Worm (Caenorhabditis elegans): ENCODE results near the gene F52G3.8.

Gene F52G3.8

DNA sequence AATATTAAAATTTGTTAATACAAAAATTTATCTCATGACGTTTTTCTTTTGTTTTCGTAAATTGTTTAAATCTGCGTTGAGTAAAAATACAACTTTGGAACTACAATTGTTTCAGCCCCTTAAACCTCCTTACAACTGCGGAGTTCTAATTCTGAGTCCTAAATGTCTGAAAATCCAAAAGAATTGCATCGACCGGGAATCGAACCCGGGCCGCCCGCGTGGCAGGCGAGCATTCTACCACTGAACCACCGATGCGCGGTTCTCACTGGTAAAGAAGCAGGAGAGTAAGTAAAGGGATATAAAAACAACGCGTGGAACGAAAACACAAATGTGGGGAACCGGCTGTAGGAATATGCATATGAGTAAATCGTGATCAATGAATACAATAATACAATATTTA lies 24.7 kb downstream of the F52G3.8 start:
- TF ChIP-seq flh-1 (GFP tag; optimal IDR thresholded peaks at IDR 0.05): peak; percentile 48
- TF ChIP-seq nhr-2 (tag; optimal IDR thresholded peaks at IDR 0.05): no peak
- TF ChIP-seq ham-2 (GFP tag; optimal IDR thresholded peaks at IDR 0.05): peak; percentile 56
- TF ChIP-seq unc-62 (GFP tag; optimal IDR thresholded peaks at IDR 0.05): peak; percentile 21
- no peak for TF ChIP-seq elt-3 (tag; optimal IDR thresholded peaks at IDR 0.05)
- no peak for TF ChIP-seq nhr-237 (tag; optimal IDR thresholded peaks at IDR 0.05)
- TF ChIP-seq lsy-2 (tag; optimal IDR thresholded peaks at IDR 0.05): no peak
- TF ChIP-seq snpc-4 (tag; optimal IDR thresholded peaks at IDR 0.05): no peak
- TF ChIP-seq unc-120 (tag; optimal IDR thresholded peaks at IDR 0.05; ENCODE audit: poor library complexity, severe bottlenecking): peak; percentile 52
- TF ChIP-seq ztf-11 (tag; optimal IDR thresholded peaks at IDR 0.05): peak; percentile 6
- TF ChIP-seq sem-2 (GFP tag; optimal IDR thresholded peaks at IDR 0.05): peak; percentile 83
- no peak for TF ChIP-seq nhr-28 (tag; optimal IDR thresholded peaks at IDR 0.05)
- TF ChIP-seq blmp-1 (tag; optimal IDR thresholded peaks at IDR 0.05): no peak
- TF ChIP-seq pha-4 (tag; optimal IDR thresholded peaks at IDR 0.05): no peak
- no peak for TF ChIP-seq mab-5 (tag; optimal IDR thresholded peaks at IDR 0.05)
- TF ChIP-seq cnd-1 (tag; optimal IDR thresholded peaks at IDR 0.05): peak; percentile 92
- TF ChIP-seq zip-8 (tag; optimal IDR thresholded peaks at IDR 0.05): no peak
- no peak for TF ChIP-seq elt-1 (tag; optimal IDR thresholded peaks at IDR 0.05; ENCODE audit: borderline replicate concordance, insufficient read depth)
- peak; percentile 58 for TF ChIP-seq tbx-8 (GFP tag; optimal IDR thresholded peaks at IDR 0.05)
- TF ChIP-seq bed-3 (GFP tag; optimal IDR thresholded peaks at IDR 0.05): peak; percentile 53
- TF ChIP-seq lin-13 (tag; optimal IDR thresholded peaks at IDR 0.05): peak; percentile 34
- TF ChIP-seq ceh-83 (GFP tag; optimal IDR thresholded peaks at IDR 0.05): peak; percentile 93
- no peak for TF ChIP-seq nhr-12 (tag; optimal IDR thresholded peaks at IDR 0.05)
- TF ChIP-seq ceh-43 (GFP tag; optimal IDR thresholded peaks at IDR 0.05): peak; percentile 75
- peak; percentile 89 for TF ChIP-seq sptf-1 (tag; optimal IDR thresholded peaks at IDR 0.05)
- TF ChIP-seq mep-1 (tag; optimal IDR thresholded peaks at IDR 0.05): no peak
- no peak for TF ChIP-seq hlh-1 (tag; optimal IDR thresholded peaks at IDR 0.05)
- peak; percentile 86 for TF ChIP-seq drap-1 (GFP tag; optimal IDR thresholded peaks at IDR 0.05)
- TF ChIP-seq lin-32 (GFP tag; optimal IDR thresholded peaks at IDR 0.05): peak; percentile 42
- TF ChIP-seq ces-1 (GFP tag; optimal IDR thresholded peaks at IDR 0.05): no peak
- peak; percentile 87 for TF ChIP-seq M03D4.4 (tag; optimal IDR thresholded peaks at IDR 0.05)
- TF ChIP-seq mls-2 (tag; optimal IDR thresholded peaks at IDR 0.05): peak; percentile 89
- no peak for TF ChIP-seq nhr-76 (tag; optimal IDR thresholded peaks at IDR 0.05)
- no peak for TF ChIP-seq ceh-39 (tag; optimal IDR thresholded peaks at IDR 0.05)
- TF ChIP-seq unc-39 (tag; optimal IDR thresholded peaks at IDR 0.05): no peak

DNA sequence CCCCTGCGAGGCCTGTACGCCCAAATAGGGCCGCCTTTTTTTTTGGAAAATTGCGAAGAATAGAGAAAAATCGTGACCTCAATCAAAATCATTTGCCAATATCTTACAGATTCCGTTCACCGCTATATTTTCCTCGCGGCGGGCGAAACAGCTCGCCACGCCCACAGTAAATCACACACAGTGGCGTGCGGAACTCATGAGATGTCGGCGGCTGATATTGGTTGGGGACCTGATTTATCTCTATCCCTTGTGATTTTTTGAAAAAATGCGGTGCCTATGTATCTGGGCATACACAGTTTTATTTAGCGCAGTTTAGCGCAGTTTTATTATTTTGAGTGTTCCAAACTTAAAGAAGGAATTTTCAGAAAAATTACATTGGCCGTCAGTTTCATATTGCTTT lies 27.4 kb downstream of the F52G3.8 start:
- no peak for TF ChIP-seq cnd-1 (tag; optimal IDR thresholded peaks at IDR 0.05)
- TF ChIP-seq tbx-8 (GFP tag; optimal IDR thresholded peaks at IDR 0.05): no peak
- TF ChIP-seq blmp-1 (tag; optimal IDR thresholded peaks at IDR 0.05): no peak
- no peak for TF ChIP-seq unc-39 (tag; optimal IDR thresholded peaks at IDR 0.05)

DNA sequence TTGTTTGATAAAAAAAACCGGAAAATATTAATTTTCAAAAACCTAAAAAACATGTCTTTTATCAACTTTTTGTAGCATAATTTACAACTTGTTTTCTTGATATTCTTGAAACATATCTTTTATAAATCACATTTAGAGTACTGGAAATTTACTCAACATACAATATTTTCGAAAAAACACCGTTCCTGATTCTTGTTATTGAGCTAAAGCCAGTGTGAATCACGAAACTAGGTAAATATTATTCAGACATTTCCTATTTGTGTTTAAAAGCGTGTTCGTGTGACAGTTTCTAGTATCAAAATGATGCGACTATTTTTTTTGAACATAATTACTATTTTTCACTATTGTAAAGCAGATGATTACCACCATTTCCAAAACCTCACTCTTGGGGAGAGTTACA lies 29.1 kb downstream of the F52G3.8 start, which contains the start of gene C30E1.4:
TSS of gene C30E1.4 (plus strand) at position 301 of the 400 bp plus-strand sequence.
- TF ChIP-seq nhr-28 (tag; optimal IDR thresholded peaks at IDR 0.05) (no peak), bed-3 (GFP tag; optimal IDR thresholded peaks at IDR 0.05) (no peak), M03D4.4 (tag; optimal IDR thresholded peaks at IDR 0.05) (no peak), ces-1 (GFP tag; optimal IDR thresholded peaks at IDR 0.05) (no peak)

DNA sequence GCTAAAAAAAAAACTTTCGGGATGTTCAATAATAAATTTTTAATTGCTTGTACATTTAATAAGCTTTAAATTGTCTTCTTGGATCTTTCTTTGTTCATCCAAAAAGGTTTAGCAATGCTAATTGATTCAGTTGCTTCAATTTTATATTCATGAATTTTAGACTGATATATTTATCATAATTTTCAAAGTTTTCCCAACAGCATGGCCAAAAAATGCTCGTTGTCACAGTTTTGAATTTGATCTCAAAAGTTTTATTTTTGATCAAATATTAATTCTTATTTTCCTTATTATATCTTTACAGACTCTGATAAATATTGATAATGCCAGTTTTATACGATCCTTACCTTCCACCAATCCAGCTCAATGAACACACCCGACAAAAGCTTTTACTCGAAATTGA lies 31.2 kb downstream of the F52G3.8 start, which contains the start of gene fbxb-114:
TSS of gene fbxb-114 (plus strand) at position 301 of the 400 bp plus-strand sequence.
- TF ChIP-seq nhr-237 (tag; optimal IDR thresholded peaks at IDR 0.05): no peak
- TF ChIP-seq ces-1 (GFP tag; optimal IDR thresholded peaks at IDR 0.05): no peak
- TF ChIP-seq unc-62 (GFP tag; optimal IDR thresholded peaks at IDR 0.05): no peak
- TF ChIP-seq ham-2 (GFP tag; optimal IDR thresholded peaks at IDR 0.05): no peak

Data from whole organism, mixed stage, embryonic.